Worm (Caenorhabditis elegans) whole organism, L3 larva: ENCODE results near the gene rab-18.

Experiments used
- aly-2 ChIP-seq: fragments of 150-350 bp; optimal IDR thresholded peaks from 2 replicates; lab custom pipeline; 2014; ENCODE audit warnings: missing biosample characterization, missing genetic modification characterization
- ama-1 ChIP-seq: fragments of 150-350 bp; optimal IDR thresholded peaks from 2 replicates; lab custom pipeline; 2018
- egl-27 ChIP-seq: sonication (generic microtip); optimal IDR thresholded peaks from 4 replicates; lab custom pipeline; 2017; ENCODE audit warnings: missing biosample characterization, missing genetic modification reagents, missing genetic modification characterization
- fkh-10 ChIP-seq: sonication (generic microtip); optimal IDR thresholded peaks from 2 replicates; lab custom pipeline; 2017; ENCODE audit warnings: missing biosample characterization, missing genetic modification reagents, missing genetic modification characterization
- lsy-12 ChIP-seq: sonication (generic microtip); optimal IDR thresholded peaks from 2 replicates; lab custom pipeline; 2016; ENCODE audit warnings: mild to moderate bottlenecking, missing genetic modification characterization, missing compliant biosample characterization
- mdl-1 ChIP-seq: fragments of 150-350 bp; optimal IDR thresholded peaks from 2 replicates; lab custom pipeline; 2014; ENCODE audit warnings: missing biosample characterization, missing genetic modification characterization
- nhr-28 ChIP-seq: fragments of 150-350 bp; optimal IDR thresholded peaks from 2 replicates; lab custom pipeline; 2014; ENCODE audit warnings: missing biosample characterization, missing genetic modification characterization
- nhr-76 ChIP-seq: fragments of 150-350 bp; sonication (generic microtip); optimal IDR thresholded peaks from 5 replicates; lab custom pipeline; 2014; ENCODE audit warnings: missing biosample characterization, missing genetic modification characterization
- sea-2 ChIP-seq: fragments of 150-350 bp; sonication (generic microtip); optimal IDR thresholded peaks from 4 replicates; lab custom pipeline; 2014; ENCODE audit warnings: missing biosample characterization, missing genetic modification reagents, missing genetic modification characterization
- ztf-11 ChIP-seq: fragments of 150-350 bp; optimal IDR thresholded peaks from 2 replicates; lab custom pipeline; 2014; ENCODE audit warnings: missing biosample characterization, missing genetic modification characterization

DNA sequence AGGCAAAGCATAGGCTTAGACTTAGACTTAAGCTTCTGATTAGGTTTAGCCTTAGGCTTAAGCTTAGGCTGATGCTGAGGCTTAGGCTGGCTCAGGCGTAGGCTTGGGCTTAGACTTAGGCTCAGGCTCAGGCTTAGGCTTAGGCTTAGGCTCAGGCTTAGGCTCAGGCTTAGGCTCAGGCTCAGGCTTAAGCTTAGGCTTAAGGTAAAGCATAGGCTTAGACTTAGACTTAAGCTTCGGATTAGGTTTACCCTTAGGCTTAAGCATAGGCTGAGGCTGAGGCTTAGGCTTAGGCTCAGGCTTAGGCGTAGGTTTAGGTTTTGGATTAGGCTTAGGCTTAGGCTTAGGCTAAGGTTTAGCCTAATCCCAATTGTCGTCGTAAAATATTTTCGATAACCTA lies 18.9 kb upstream of the rab-18 start:
- no peak for TF ChIP-seq ztf-11
- no peak for TF ChIP-seq nhr-76 (tag; lab: Kevin White, UChicago)
- TF ChIP-seq ama-1, result no peak
- TF ChIP-seq nhr-28, result no peak
- no peak for TF ChIP-seq lsy-12 (tag; lab: Kevin White, UChicago)
- no peak for TF ChIP-seq mdl-1 (tag; lab: Kevin White, UChicago)
- TF ChIP-seq sea-2 (GFP tag; lab: Kevin White, UChicago), result no peak
- TF ChIP-seq aly-2 (tag; lab: Kevin White, UChicago), result no peak
- TF ChIP-seq egl-27 (tag; lab: Kevin White, UChicago), result no peak
- TF ChIP-seq fkh-10 (GFP tag; lab: Kevin White, UChicago), result no peak
